Worm (Caenorhabditis elegans) whole organism, L4 larva: Measurements from ENCODE around the gene daf-14.
A peak's percentile ranks its signal among the peaks of the same experiment; 100 is the strongest.

Experiments used
- ceh-28 ChIP-seq: fragments of 150-350 bp; optimal IDR thresholded peaks from 2 replicates; lab custom pipeline; 2014; ENCODE audit warnings: missing biosample characterization, missing genetic modification reagents, missing genetic modification characterization
- ceh-82 ChIP-seq: sonication (generic microtip); optimal IDR thresholded peaks from 2 replicates; lab custom pipeline; 2017; ENCODE audit warnings: missing biosample characterization, missing genetic modification characterization
- gei-8 ChIP-seq: fragments of 200-800 bp; sonication (Bioruptor generic); optimal IDR thresholded peaks from 2 replicates; lab custom pipeline; 2018; ENCODE audit warnings: mild to moderate bottlenecking, missing genetic modification characterization, missing compliant biosample characterization
- lin-39 ChIP-seq: fragments of 150-350 bp; optimal IDR thresholded peaks from 2 replicates; lab custom pipeline; 2014; ENCODE audit warnings: missing biosample characterization, missing genetic modification reagents, missing genetic modification characterization
- lsy-2 ChIP-seq, 2 experiments: fragments of 150-350 bp in 1 of 2; sonication (generic microtip) in 1 of 2; optimal IDR thresholded peaks; 2 replicates each; lab custom pipeline; 2014 to 2017; ENCODE audit warnings: missing biosample characterization in 2 of 2, missing genetic modification characterization in 2 of 2
- mdl-1 ChIP-seq, 2 experiments: fragments of 150-350 bp in 1 of 2; sonication (generic microtip) in 1 of 2; optimal IDR thresholded peaks; 2 replicates each; lab custom pipeline; 2014 to 2017; ENCODE audit warnings: missing biosample characterization in 2 of 2, missing genetic modification characterization in 2 of 2
- nhr-28 ChIP-seq: fragments of 150-350 bp; optimal IDR thresholded peaks from 2 replicates; lab custom pipeline; 2014; ENCODE audit warnings: missing biosample characterization, missing genetic modification characterization

ce11 chrIV:10284194-10284910, 33.9 kb downstream of the daf-14 start, which contains the start of gene rad-51:
- TF ChIP-seq nhr-28 (tag; lab: Kevin White, UChicago) (peak; percentile 76), ceh-82 (no peak), lsy-2 (tag; optimal IDR thresholded peaks at IDR 0.05; lab: Kevin White, UChicago) (peak in 1 of 2 experiments; percentile 69), mdl-1 (tag; optimal IDR thresholded peaks at IDR 0.05; lab: Kevin White, UChicago) (peak in 1 of 2 experiments; percentile 64), lin-39 (no peak), ceh-28 (tag; lab: Kevin White, UChicago) (no peak), gei-8 (GFP tag; lab: Kevin White, UChicago) (no peak)
